Fruit fly (Drosophila melanogaster): ENCODE results near the gene CG42359.

Gene CG42359

dm6 chr3R:19180263-19180893, 18.3 kb upstream of the CG42359 start, which contains the start of the genes CG5555 and myd (continued):
- TF ChIP-seq CG10631 (GFP tag; optimal IDR thresholded peaks at IDR 0.05) (no peak), svp (GFP tag) (peak; percentile 79), CG1621 (tag; optimal IDR thresholded peaks at IDR 0.05) (peak; percentile 33), fd59A (GFP tag; optimal IDR thresholded peaks at IDR 0.05) (peak; percentile 11), CG11294 (GFP tag; IDR thresholded peaks at IDR 0.05) (no peak; the same call in 1 of the 2 replicates), Lpt (GFP tag; optimal IDR thresholded peaks at IDR 0.05) (peak; percentile 17), CG6276 (GFP tag; optimal IDR thresholded peaks at IDR 0.05) (no peak), CG8119 (GFP tag; IDR thresholded peaks at IDR 0.05) (no peak; the same call in 1 of the 3 replicates), CG8319 (GFP tag; optimal IDR thresholded peaks at IDR 0.05) (no peak), Ets96B (tag; optimal IDR thresholded peaks at IDR 0.05) (peak; percentile 46), CG7368 (GFP tag; optimal IDR thresholded peaks at IDR 0.05) (peak; percentile 20), CG11762 (GFP tag; optimal IDR thresholded peaks at IDR 0.05; ENCODE audit: insufficient read depth) (no peak), Hr38 (GFP tag; optimal IDR thresholded peaks at IDR 0.05) (no peak), salr (GFP tag; optimal IDR thresholded peaks at IDR 0.05) (no peak), Eip93F (GFP tag; optimal IDR thresholded peaks at IDR 0.05) (peak; percentile 16), eg (GFP tag; IDR thresholded peaks at IDR 0.05) (no peak; the same call in none of the 3 replicates), esn (GFP tag; optimal IDR thresholded peaks at IDR 0.05) (peak; percentile 74), Gug (GFP tag; IDR thresholded peaks at IDR 0.05) (no peak), acj6 (GFP tag; optimal IDR thresholded peaks at IDR 0.05) (peak; percentile 53), CG6792 (GFP tag; optimal IDR thresholded peaks at IDR 0.05) (peak; percentile 51), CG6808 (GFP tag; optimal IDR thresholded peaks at IDR 0.05) (no peak), fkh (GFP tag; optimal IDR thresholded peaks at IDR 0.05) (peak; percentile 9), CG4318 (GFP tag; optimal IDR thresholded peaks at IDR 0.05) (peak; percentile 2)

DNA sequence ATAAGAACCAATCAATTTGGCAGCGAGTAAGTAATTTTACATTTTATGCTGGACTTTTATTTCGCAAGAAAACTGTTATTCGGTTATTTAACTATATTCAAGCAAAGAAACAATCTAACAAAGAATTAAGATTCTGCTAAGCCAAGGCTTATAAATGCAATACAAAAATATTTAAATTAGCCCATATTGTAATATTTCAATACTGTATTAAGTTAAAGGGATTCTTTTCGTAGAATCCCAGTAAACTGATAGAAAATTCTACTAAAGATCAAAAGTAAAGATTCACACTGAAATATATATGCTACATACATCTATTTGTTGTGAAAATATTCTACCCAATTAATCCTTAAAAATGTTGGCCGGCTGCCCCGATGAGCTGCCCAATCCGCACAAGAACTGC, 14.6 kb upstream of the CG42359 start, which contains the start of gene CG14282:
Gene CG14282 (plus strand): TSS at position 301 of the 400 bp plus-strand sequence.
- no peak for TF ChIP-seq Sox14 (GFP tag; optimal IDR thresholded peaks at IDR 0.05)
- TF ChIP-seq eg (GFP tag; IDR thresholded peaks at IDR 0.05) = no peak
- no peak for TF ChIP-seq net (GFP tag; optimal IDR thresholded peaks at IDR 0.05)
- no peak for TF ChIP-seq Eip75B (GFP tag; optimal IDR thresholded peaks at IDR 0.05)
- TF ChIP-seq Sox15 (GFP tag; optimal IDR thresholded peaks at IDR 0.05) = no peak
- TF ChIP-seq CG11294 (GFP tag; IDR thresholded peaks at IDR 0.05) = no peak
- no peak for TF ChIP-seq dac (GFP tag; optimal IDR thresholded peaks at IDR 0.05)
- no peak for TF ChIP-seq salr (GFP tag; optimal IDR thresholded peaks at IDR 0.05)
- TF ChIP-seq CG4318 (GFP tag; optimal IDR thresholded peaks at IDR 0.05) = no peak
- no peak for TF ChIP-seq lz (GFP tag; optimal IDR thresholded peaks at IDR 0.05)
- no peak for TF ChIP-seq Ets21C (GFP tag; optimal IDR thresholded peaks at IDR 0.05)
- no peak for TF ChIP-seq Hr38 (GFP tag; optimal IDR thresholded peaks at IDR 0.05)
- TF ChIP-seq CG6854 (GFP tag; optimal IDR thresholded peaks at IDR 0.05) = no peak
- TF ChIP-seq Eip78C (GFP tag) = no peak
- no peak for TF ChIP-seq CG6808 (GFP tag; optimal IDR thresholded peaks at IDR 0.05)
- TF ChIP-seq CG1621 (tag; optimal IDR thresholded peaks at IDR 0.05) = no peak
- TF ChIP-seq cyc (GFP tag; optimal IDR thresholded peaks at IDR 0.05) = no peak
- no peak for TF ChIP-seq esn (GFP tag; optimal IDR thresholded peaks at IDR 0.05)
- TF ChIP-seq Ets96B (tag; optimal IDR thresholded peaks at IDR 0.05) = no peak
- TF ChIP-seq svp (GFP tag) = no peak

DNA sequence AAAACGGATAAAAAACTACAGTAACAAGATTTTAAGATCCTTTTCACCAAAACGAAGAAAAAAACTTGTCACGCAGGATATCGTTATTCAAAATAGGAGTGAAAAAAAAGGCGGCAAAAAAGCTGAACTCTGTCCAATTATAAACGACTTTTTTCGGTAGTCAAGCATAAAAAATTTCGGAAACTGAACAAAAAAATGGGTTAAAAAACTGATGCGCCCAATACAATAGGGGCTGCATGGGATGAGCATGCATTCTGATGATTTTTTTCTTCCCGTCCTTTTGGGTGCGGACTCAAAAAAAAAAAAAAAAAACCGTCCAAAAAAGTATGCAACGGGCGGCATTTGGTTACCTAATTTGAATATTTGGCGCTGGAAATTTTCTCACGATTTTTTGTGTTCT, 12.4 kb upstream of the CG42359 start:
- TF ChIP-seq CG6163 (GFP tag; IDR thresholded peaks at IDR 0.05) = no peak
- TF ChIP-seq Ets21C (GFP tag; optimal IDR thresholded peaks at IDR 0.05) = no peak
- TF ChIP-seq Hr4 (GFP tag; optimal IDR thresholded peaks at IDR 0.05) = no peak
- no peak for TF ChIP-seq Blimp-1 (GFP tag; optimal IDR thresholded peaks at IDR 0.05)

DNA sequence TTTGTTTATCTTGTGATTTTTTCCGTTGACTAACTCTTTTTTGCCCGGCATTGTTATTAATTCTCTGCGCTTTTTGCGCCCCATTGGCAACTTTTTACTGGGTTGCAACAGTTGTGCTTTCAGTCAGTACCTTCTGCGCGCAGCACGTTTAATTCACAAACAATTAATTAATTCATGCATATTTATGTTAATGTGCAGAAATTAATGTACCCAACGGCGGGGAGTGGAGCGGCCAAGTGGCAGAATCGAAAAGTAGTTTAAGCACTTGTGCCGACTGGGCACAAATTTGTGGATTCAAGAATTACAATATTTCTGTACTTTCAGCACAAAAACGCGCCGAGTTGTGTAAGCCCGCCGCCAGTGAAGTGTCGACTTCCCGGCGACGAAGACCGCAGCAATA, 5.4 kb upstream of the CG42359 start:
- no peak for TF ChIP-seq CG6792 (GFP tag; optimal IDR thresholded peaks at IDR 0.05)
- TF ChIP-seq CG16779 (tag; optimal IDR thresholded peaks at IDR 0.05) = no peak
- TF ChIP-seq fd59A (GFP tag; optimal IDR thresholded peaks at IDR 0.05) = no peak
